Fruit fly (Drosophila melanogaster) whole organism, embryonic: Measurements from ENCODE around the gene Ifrd1.

ENCODE experiments used
- Bdp1 ChIP-seq: fragments of 200-800 bp; sonication (Bioruptor generic); optimal IDR thresholded peaks from 3 replicates; lab custom pipeline; 2016; ENCODE audit warnings: missing biosample characterization, missing genetic modification characterization
- BtbVII ChIP-seq: fragments of 200-800 bp; sonication (Bioruptor generic); optimal IDR thresholded peaks from 3 replicates; lab custom pipeline; 2017; ENCODE audit warnings: missing biosample characterization, mild to moderate bottlenecking, missing genetic modification characterization
- CG10209 ChIP-seq: fragments of 200-800 bp; sonication (Bioruptor generic); optimal IDR thresholded peaks from 3 replicates; lab custom pipeline; 2017; ENCODE audit warnings: missing biosample characterization, mild to moderate bottlenecking, missing genetic modification characterization, missing genetic modification reagents
- CG1024 ChIP-seq: fragments of 200-800 bp; sonication (Bioruptor generic); IDR thresholded peaks from 2 replicates; pipeline ENCODE4 v1.3.6; 2022; ENCODE audit warnings: missing biosample characterization, missing genetic modification characterization
- CG10565 ChIP-seq: fragments of 200-800 bp; sonication (Bioruptor generic); optimal IDR thresholded peaks from 3 replicates; lab custom pipeline; 2016; ENCODE audit warnings: missing biosample characterization, mild to moderate bottlenecking, missing genetic modification characterization
- CG11398 ChIP-seq: fragments of 200-800 bp; sonication (Bioruptor generic); optimal IDR thresholded peaks from 2 replicates; lab custom pipeline; 2016; ENCODE audit warnings: missing biosample characterization, missing genetic modification characterization
- CG11504 ChIP-seq: fragments of 200-800 bp; sonication (Bioruptor generic); optimal IDR thresholded peaks from 3 replicates; lab custom pipeline; 2019; ENCODE audit warnings: missing biosample characterization, mild to moderate bottlenecking, missing genetic modification characterization, moderate library complexity
- CG12299 ChIP-seq: fragments of 200-800 bp; sonication (Bioruptor generic); optimal IDR thresholded peaks from 2 replicates; lab custom pipeline; 2018; ENCODE audit warnings: missing biosample characterization, mild to moderate bottlenecking, missing genetic modification characterization
- CG12391 ChIP-seq: fragments of 200-800 bp; sonication (Bioruptor generic); optimal IDR thresholded peaks from 3 replicates; lab custom pipeline; 2018; ENCODE audit warnings: missing biosample characterization, mild to moderate bottlenecking, missing genetic modification characterization, moderate library complexity
- CG12659 ChIP-seq: fragments of 200-800 bp; sonication (Bioruptor generic); optimal IDR thresholded peaks from 3 replicates; lab custom pipeline; 2017; ENCODE audit warnings: mild to moderate bottlenecking, missing biosample characterization, missing genetic modification reagents, missing genetic modification characterization
- CG14710 ChIP-seq: fragments of 200-800 bp; sonication (Bioruptor generic); optimal IDR thresholded peaks from 3 replicates; lab custom pipeline; 2019; ENCODE audit warnings: missing biosample characterization, mild to moderate bottlenecking, missing genetic modification characterization, moderate library complexity
- CG1602 ChIP-seq: fragments of 200-800 bp; sonication (Bioruptor generic); optimal IDR thresholded peaks from 3 replicates; lab custom pipeline; 2016; ENCODE audit warnings: missing biosample characterization, missing genetic modification characterization
- CG17361 ChIP-seq: fragments of 200-800 bp; sonication (Bioruptor generic); IDR thresholded peaks from 3 replicates; pipeline ENCODE4 v1.3.6; 2022; ENCODE audit warnings: missing biosample characterization, missing genetic modification characterization
- CG17829 ChIP-seq: fragments of 200-800 bp; optimal IDR thresholded peaks from 2 replicates; lab custom pipeline; 2019; ENCODE audit warnings: missing biosample characterization, mild to moderate bottlenecking, missing genetic modification characterization, moderate library complexity
- CG18262 ChIP-seq: fragments of 200-800 bp; optimal IDR thresholded peaks from 3 replicates; lab custom pipeline; 2019; ENCODE audit warnings: missing biosample characterization, mild to moderate bottlenecking, missing genetic modification characterization, moderate library complexity
- CG2120 ChIP-seq: fragments of 200-800 bp; sonication (Bioruptor generic); optimal IDR thresholded peaks from 3 replicates; lab custom pipeline; 2016; ENCODE audit warnings: missing biosample characterization, missing genetic modification characterization
- CG2129 ChIP-seq: fragments of 200-800 bp; sonication (Bioruptor generic); IDR thresholded peaks from 2 replicates; pipeline ENCODE4 v1.3.6; 2022; ENCODE audit warnings: missing biosample characterization, missing genetic modification characterization; ENCODE audit not compliant: partially characterized antibody
- CG32767 ChIP-seq: fragments of 200-800 bp; sonication (Bioruptor generic); IDR thresholded peaks from 2 replicates; pipeline ENCODE4 v1.3.6; 2022; ENCODE audit warnings: missing biosample characterization, missing genetic modification characterization
- CG4854 ChIP-seq: fragments of 200-800 bp; sonication (Bioruptor generic); optimal IDR thresholded peaks from 2 replicates; lab custom pipeline; 2016; ENCODE audit warnings: missing biosample characterization, missing genetic modification characterization, inconsistent platforms
- CG6654 ChIP-seq: fragments of 200-800 bp; sonication (Bioruptor generic); optimal IDR thresholded peaks from 2 replicates; lab custom pipeline; 2017; ENCODE audit warnings: missing biosample characterization, mild to moderate bottlenecking, missing genetic modification characterization
- CG6813 ChIP-seq: fragments of 200-800 bp; sonication (Bioruptor generic); optimal IDR thresholded peaks from 2 replicates; lab custom pipeline; 2017; ENCODE audit warnings: missing biosample characterization, missing genetic modification characterization, mild to moderate bottlenecking, moderate library complexity, missing genetic modification reagents
- CG8281 ChIP-seq: fragments of 200-800 bp; sonication (Bioruptor generic); optimal IDR thresholded peaks from 2 replicates; lab custom pipeline; 2018; ENCODE audit warnings: missing biosample characterization, mild to moderate bottlenecking, missing genetic modification characterization, moderate library complexity
- CG8765 ChIP-seq: fragments of 200-800 bp; sonication (Bioruptor generic); IDR thresholded peaks from 2 replicates; pipeline ENCODE4 v1.3.6; 2022; ENCODE audit warnings: missing biosample characterization, missing genetic modification characterization
- ERR ChIP-seq: fragments of 200-800 bp; sonication (Bioruptor generic); optimal IDR thresholded peaks from 2 replicates; lab custom pipeline; 2016; ENCODE audit warnings: missing biosample characterization, missing genetic modification characterization
- H2.0 ChIP-seq: fragments of 200-800 bp; sonication (Bioruptor generic); IDR thresholded peaks from 2 replicates; pipeline ENCODE4 v1.3.6; 2022; ENCODE audit warnings: missing biosample characterization, missing genetic modification characterization
- HLH4C ChIP-seq: fragments of 200-800 bp; sonication (Bioruptor generic); IDR thresholded peaks from 3 replicates; pipeline ENCODE4 v1.3.6; 2022; ENCODE audit warnings: missing biosample characterization, missing genetic modification characterization; ENCODE audit not compliant: partially characterized antibody
- Hand ChIP-seq: fragments of 200-800 bp; sonication (Bioruptor generic); optimal IDR thresholded peaks from 2 replicates; lab custom pipeline; 2017; ENCODE audit warnings: mild to moderate bottlenecking, missing biosample characterization, missing genetic modification reagents, missing genetic modification characterization
- Med ChIP-seq: fragments of 200-800 bp; sonication (Bioruptor generic); peaks from one replicate; lab custom pipeline; 2016; ENCODE audit warnings: missing biosample characterization, missing genetic modification characterization, mild to moderate bottlenecking, inconsistent platforms, moderate library complexity
- Mrtf ChIP-seq: fragments of 200-800 bp; sonication (Bioruptor generic); IDR thresholded peaks from 3 replicates; pipeline ENCODE4 v1.3.6; 2022; ENCODE audit warnings: missing biosample characterization, missing genetic modification characterization
- Opbp ChIP-seq: fragments of 200-800 bp; sonication (Bioruptor generic); IDR thresholded peaks from 3 replicates; pipeline ENCODE4 v1.3.6; 2022; ENCODE audit warnings: missing biosample characterization, missing genetic modification characterization; ENCODE audit not compliant: partially characterized antibody
- PHDP ChIP-seq: fragments of 200-800 bp; sonication (Bioruptor generic); optimal IDR thresholded peaks from 3 replicates; lab custom pipeline; 2018; ENCODE audit warnings: missing biosample characterization, mild to moderate bottlenecking, missing genetic modification characterization, moderate library complexity
- Ptx1 ChIP-seq: fragments of 200-800 bp; sonication (Bioruptor generic); IDR thresholded peaks from 2 replicates; pipeline ENCODE4 v1.3.6; 2022; ENCODE audit warnings: missing biosample characterization, missing genetic modification characterization
- amos ChIP-seq: fragments of 200-800 bp; sonication (Bioruptor generic); IDR thresholded peaks from 2 replicates; pipeline ENCODE4 v1.3.6; 2022; ENCODE audit warnings: missing biosample characterization, missing genetic modification characterization; ENCODE audit not compliant: partially characterized antibody
- br ChIP-seq: fragments of >200 bp; optimal IDR thresholded peaks from 2 replicates; lab custom pipeline; 2017
- bsh ChIP-seq, 2 experiments: fragments of 200-800 bp; sonication (Bioruptor generic); optimal IDR thresholded peaks; 2 replicates each; lab custom pipeline; 2017 to 2018; ENCODE audit warnings: mild to moderate bottlenecking in 2 of 2, missing biosample characterization in 2 of 2, missing genetic modification characterization in 2 of 2, moderate library complexity in 1 of 2
- cad ChIP-seq: fragments of >200 bp; optimal IDR thresholded peaks from 2 replicates; lab custom pipeline; 2017; ENCODE audit warnings: missing biosample characterization, missing genetic modification characterization
- chm ChIP-seq: fragments of 200-800 bp; sonication (Bioruptor generic); IDR thresholded peaks from 2 replicates; pipeline ENCODE4 v1.3.6; 2022; ENCODE audit warnings: missing biosample characterization, missing genetic modification characterization
- croc ChIP-seq: fragments of 200-800 bp; sonication (Bioruptor generic); conservative IDR thresholded peaks from 3 replicates; pipeline ENCODE4 v1.3.6; 2022; ENCODE audit warnings: missing biosample characterization, missing genetic modification characterization
- dimm ChIP-seq: fragments of 200-800 bp; sonication (Bioruptor generic); IDR thresholded peaks from 2 replicates; pipeline ENCODE4 v1.3.6; 2022; ENCODE audit warnings: missing biosample characterization, missing genetic modification characterization
- dmrt11E ChIP-seq: fragments of 200-800 bp; sonication (Bioruptor generic); optimal IDR thresholded peaks from 3 replicates; lab custom pipeline; 2018; ENCODE audit warnings: missing biosample characterization, mild to moderate bottlenecking, missing genetic modification characterization, moderate library complexity
- ham ChIP-seq: fragments of 200-800 bp; sonication (Bioruptor generic); IDR thresholded peaks from 2 replicates; pipeline ENCODE4 v1.3.6; 2022; ENCODE audit warnings: missing biosample characterization, missing genetic modification characterization
- lbe ChIP-seq: fragments of 200-800 bp; sonication (Bioruptor generic); optimal IDR thresholded peaks from 2 replicates; lab custom pipeline; 2016; ENCODE audit warnings: missing biosample characterization, mild to moderate bottlenecking, missing genetic modification characterization
- mirr ChIP-seq: fragments of 200-800 bp; sonication (Bioruptor generic); optimal IDR thresholded peaks from 3 replicates; lab custom pipeline; 2018; ENCODE audit warnings: missing biosample characterization, mild to moderate bottlenecking, missing genetic modification characterization
- otp ChIP-seq: fragments of 200-800 bp; sonication (Bioruptor generic); IDR thresholded peaks from 3 replicates; pipeline ENCODE4, ENCODE4 v1.3.6; 2022; ENCODE audit warnings: missing biosample characterization, missing genetic modification characterization
- pum ChIP-seq: fragments of 200-800 bp; sonication (Bioruptor generic); optimal IDR thresholded peaks from 2 replicates; lab custom pipeline; 2016; ENCODE audit warnings: missing biosample characterization, missing genetic modification characterization
- sens ChIP-seq: fragments of 200-800 bp; sonication (Bioruptor generic); peaks from one replicate; lab custom pipeline; 2016; ENCODE audit warnings: missing biosample characterization, missing genetic modification characterization
- seq ChIP-seq: fragments of 200-800 bp; sonication (Bioruptor generic); IDR thresholded peaks from 2 replicates; pipeline ENCODE4 v1.3.6; 2022; ENCODE audit warnings: missing biosample characterization, missing genetic modification characterization
- sqz ChIP-seq: fragments of 200-800 bp; sonication (Bioruptor generic); optimal IDR thresholded peaks from 3 replicates; lab custom pipeline; 2018; ENCODE audit warnings: missing biosample characterization, mild to moderate bottlenecking, missing genetic modification characterization
- stc ChIP-seq: fragments of 200-800 bp; sonication (Bioruptor generic); IDR thresholded peaks from 2 replicates; pipeline ENCODE4 v1.3.6; 2022; ENCODE audit warnings: missing biosample characterization, missing genetic modification characterization
- tna ChIP-seq: fragments of 200-800 bp; sonication (Bioruptor generic); IDR thresholded peaks from 2 replicates; pipeline ENCODE4 v1.3.6; 2022; ENCODE audit warnings: missing biosample characterization, missing genetic modification characterization; ENCODE audit not compliant: partially characterized antibody

The Ifrd1 gene

DNA sequence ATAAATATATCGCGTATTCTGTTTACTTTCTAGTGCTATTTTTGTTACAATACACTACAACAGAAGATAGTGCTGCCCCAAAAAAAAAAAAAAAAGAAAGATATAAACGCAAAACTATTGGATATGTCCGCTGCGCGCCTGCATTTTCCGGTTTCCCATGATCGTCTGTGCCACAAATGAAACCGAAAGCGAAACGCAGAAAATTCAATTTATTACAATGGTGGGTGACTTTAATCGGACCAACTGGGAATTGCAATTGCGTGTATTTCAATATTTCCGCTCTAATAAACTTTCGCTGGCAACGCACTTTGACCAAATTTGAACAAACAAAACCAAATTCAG is 11.7 kb downstream of the Ifrd1 start (continued):
- TF ChIP-seq CG18262 (tag; lab: Kevin White, UChicago) (no peak), br (lab: Kevin White, UChicago) (no peak), CG32767 (GFP tag; lab: Robert Waterston, UW) (no peak), CG2129 (GFP tag; lab: Robert Waterston, UW) (no peak), seq (GFP tag; lab: Robert Waterston, UW) (no peak), CG10565 (no peak), PHDP (no peak), otp (GFP tag; lab: Robert Waterston, UW) (peak; percentile 1; the same call in 1 of the 3 replicates), ERR (no peak), Bdp1 (GFP tag; lab: Kevin White, UChicago) (no peak), CG8765 (no peak), croc (GFP tag; lab: Robert Waterston, UW) (no peak), CG4854 (GFP tag; lab: Kevin White, UChicago) (no peak), CG14710 (tag; lab: Kevin White, UChicago) (no peak), CG17361 (GFP tag; lab: Robert Waterston, UW) (no peak), CG11398 (peak; percentile 5), H2.0 (GFP tag; lab: Robert Waterston, UW) (no peak), CG1024 (GFP tag; lab: Robert Waterston, UW) (no peak), dimm (no peak), CG12299 (tag; lab: Kevin White, UChicago) (no peak), CG8281 (tag; lab: Kevin White, UChicago) (no peak)

dm6 chr2L:2861885-2862620 is 12.2 kb downstream of the Ifrd1 start:
- TF ChIP-seq bsh (GFP tag; optimal IDR thresholded peaks at IDR 0.05; lab: Kevin White, UChicago) = peak; percentile 7 to 55
- TF ChIP-seq sens = peak; percentile 47
- no peak for TF ChIP-seq pum (GFP tag; lab: Kevin White, UChicago)
- TF ChIP-seq chm (GFP tag; lab: Robert Waterston, UW) = peak; percentile 68; the same call in 1 of the 2 replicates
- TF ChIP-seq amos (GFP tag; lab: Robert Waterston, UW) = peak; percentile 60; the same call in 1 of the 2 replicates
- no peak for TF ChIP-seq CG2120 (GFP tag; lab: Kevin White, UChicago)
- TF ChIP-seq CG12659 (GFP tag; lab: Kevin White, UChicago) = no peak
- TF ChIP-seq CG17829 (tag; lab: Kevin White, UChicago) = peak; percentile 23
- TF ChIP-seq sqz (GFP tag; lab: Kevin White, UChicago) = peak; percentile 19
- TF ChIP-seq CG10209 = no peak
- TF ChIP-seq mirr (GFP tag; lab: Kevin White, UChicago) = peak; percentile 13
- TF ChIP-seq CG11504 (tag; lab: Kevin White, UChicago) = no peak
- no peak for TF ChIP-seq CG6813 (GFP tag; lab: Kevin White, UChicago)
- TF ChIP-seq CG12391 (tag; lab: Kevin White, UChicago) = peak; percentile 6
- peak; percentile 77 for TF ChIP-seq Med (GFP tag; lab: Kevin White, UChicago)
- no peak for TF ChIP-seq CG6654 (GFP tag; lab: Kevin White, UChicago)
- TF ChIP-seq dmrt11E (tag; lab: Kevin White, UChicago) = no peak
- no peak for TF ChIP-seq cad
- peak; percentile 31; the same call in 1 of the 3 replicates for TF ChIP-seq HLH4C (GFP tag; lab: Robert Waterston, UW)
- TF ChIP-seq CG1602 (GFP tag; lab: Kevin White, UChicago) = no peak
- no peak for TF ChIP-seq Mrtf (GFP tag; lab: Robert Waterston, UW)
- no peak for TF ChIP-seq Ptx1 (GFP tag; lab: Robert Waterston, UW)
- TF ChIP-seq BtbVII (GFP tag; lab: Kevin White, UChicago) = peak; percentile 20
- no peak for TF ChIP-seq Hand (GFP tag; lab: Kevin White, UChicago)
- TF ChIP-seq Opbp = peak; percentile 45; the same call in 1 of the 3 replicates
- TF ChIP-seq stc = peak; percentile 37; the same call in 1 of the 2 replicates
- TF ChIP-seq tna (GFP tag; lab: Robert Waterston, UW) = peak; percentile 62; the same call in 1 of the 2 replicates
- no peak for TF ChIP-seq lbe (GFP tag; lab: Kevin White, UChicago)
- TF ChIP-seq ham (GFP tag; lab: Robert Waterston, UW) = no peak
